Fruit fly (Drosophila melanogaster): ENCODE measurements around the gene Rbf2.

DNA sequence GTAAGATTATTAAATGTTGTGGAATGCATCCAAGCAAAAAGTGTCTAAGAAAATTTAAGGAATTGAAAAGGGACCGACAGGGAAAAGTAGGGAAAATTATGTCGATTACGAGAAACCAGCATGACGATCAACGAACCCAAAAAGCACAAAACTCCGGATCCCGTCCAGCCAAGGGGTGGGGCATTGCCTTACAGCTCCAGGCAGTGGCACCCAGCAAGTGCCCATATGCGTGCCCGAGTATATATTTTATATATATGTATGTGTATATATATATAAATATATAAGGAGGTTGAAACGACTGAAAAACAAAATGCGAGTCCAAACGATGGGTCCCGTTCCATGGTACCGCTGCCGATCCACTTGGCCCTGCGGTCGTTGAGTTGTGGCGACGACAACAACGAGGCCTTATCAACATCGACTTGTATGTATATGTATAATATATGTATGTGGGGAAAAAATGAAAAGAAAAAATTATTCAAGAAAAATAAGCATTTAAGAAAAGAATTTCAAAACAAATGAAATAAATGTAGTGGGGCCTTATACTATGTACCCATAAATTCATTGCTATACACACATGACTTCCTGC, 21.9 kb downstream of the Rbf2 start:
- TF ChIP-seq CG12605 (GFP tag; IDR thresholded peaks at IDR 0.05) (peak; percentile 39; the same call in 1 of the 2 replicates), CG13204 (GFP tag; optimal IDR thresholded peaks at IDR 0.05) (peak; percentile 30), fd96Ca (GFP tag; IDR thresholded peaks at IDR 0.05) (no peak), CG32121 (GFP tag; IDR thresholded peaks at IDR 0.05) (no peak), CG15710 (tag; optimal IDR thresholded peaks at IDR 0.05) (peak; percentile 20), Pif1B (GFP tag; optimal IDR thresholded peaks at IDR 0.05) (no peak), EcR (GFP tag; optimal IDR thresholded peaks at IDR 0.05) (peak; percentile 64), D1 (tag; optimal IDR thresholded peaks at IDR 0.05) (no peak), CG14655 (GFP tag; optimal IDR thresholded peaks at IDR 0.05) (peak; percentile 43), Ets98B (GFP tag; IDR thresholded peaks at IDR 0.05) (no peak), rn (GFP tag; IDR thresholded peaks at IDR 0.05) (no peak), CG17806 (tag; optimal IDR thresholded peaks at IDR 0.05) (no peak)

All from whole organism, pupa.